Worm (Caenorhabditis elegans) whole organism, young adult: ENCODE measurements around the gene tiar-2.

Experiments
- B0019.2 ChIP-seq: fragments of 200-800 bp; sonication (Bioruptor generic); conservative IDR thresholded peaks from 2 replicates; pipeline ENCODE4 v1.3.6; 2022; ENCODE audit warnings: missing genetic modification reagents, missing genetic modification characterization, missing compliant biosample characterization
- F23B12.7 ChIP-seq: sonication (generic microtip); optimal IDR thresholded peaks from 2 replicates; lab custom pipeline; 2017; ENCODE audit warnings: missing genetic modification characterization, mild to moderate bottlenecking, missing compliant biosample characterization, antibody characterized with exemption, moderate library complexity; ENCODE audit not compliant: insufficient read depth
- F33H1.4 ChIP-seq: fragments of 200-800 bp; sonication (Bioruptor generic); IDR thresholded peaks from 2 replicates; pipeline ENCODE4 v1.3.6; 2022; ENCODE audit warnings: missing genetic modification reagents, missing genetic modification characterization, missing compliant biosample characterization
- F37B4.10 ChIP-seq: fragments of 200-800 bp; sonication (Bioruptor generic); IDR thresholded peaks from 2 replicates; pipeline ENCODE4 v1.3.6; 2022; ENCODE audit warnings: missing genetic modification characterization, missing compliant biosample characterization
- F49E8.2 ChIP-seq: sonication (generic microtip); optimal IDR thresholded peaks from 3 replicates; lab custom pipeline; 2017; ENCODE audit warnings: missing genetic modification characterization, mild to moderate bottlenecking, missing compliant biosample characterization, antibody characterized with exemption, moderate library complexity; ENCODE audit not compliant: insufficient read depth
- F57C9.4 ChIP-seq: sonication (generic microtip); optimal IDR thresholded peaks from 2 replicates; lab custom pipeline; 2017; ENCODE audit warnings: mild to moderate bottlenecking, missing genetic modification characterization, missing compliant biosample characterization
- K12H6.12 ChIP-seq: fragments of 200-800 bp; sonication (Bioruptor generic); optimal IDR thresholded peaks from 2 replicates; lab custom pipeline; 2018; ENCODE audit warnings: mild to moderate bottlenecking, missing genetic modification characterization, missing compliant biosample characterization
- Y53F4B.3 ChIP-seq: fragments of 200-800 bp; sonication (Bioruptor generic); IDR thresholded peaks from 2 replicates; pipeline ENCODE4 v1.3.6; 2022; ENCODE audit warnings: missing genetic modification reagents, missing genetic modification characterization, missing compliant biosample characterization
- Y67H2A.10 ChIP-seq: fragments of 200-800 bp; sonication (Bioruptor generic); conservative IDR thresholded peaks from 2 replicates; pipeline ENCODE4 v1.3.6; 2022; ENCODE audit warnings: missing genetic modification reagents, missing genetic modification characterization, missing compliant biosample characterization
- Y79H2A.3 ChIP-seq: fragments of 200-800 bp; sonication (Bioruptor generic); conservative IDR thresholded peaks from 2 replicates; pipeline ENCODE4 v1.3.6; 2022; ENCODE audit warnings: missing genetic modification reagents, missing genetic modification characterization, missing compliant biosample characterization
- ZK185.1 ChIP-seq: sonication (generic microtip); optimal IDR thresholded peaks from 2 replicates; lab custom pipeline; 2016; ENCODE audit warnings: mild to moderate bottlenecking, missing genetic modification characterization, missing compliant biosample characterization; ENCODE audit not compliant: poor library complexity, severe bottlenecking
- akir-1 ChIP-seq: fragments of 200-800 bp; sonication (Bioruptor generic); optimal IDR thresholded peaks from 2 replicates; lab custom pipeline; 2018; ENCODE audit warnings: mild to moderate bottlenecking, missing genetic modification characterization, moderate library complexity, missing compliant biosample characterization
- atf-7 ChIP-seq: sonication (generic microtip); optimal IDR thresholded peaks from 2 replicates; lab custom pipeline; 2017; ENCODE audit warnings: mild to moderate bottlenecking, missing genetic modification characterization, missing compliant biosample characterization
- athp-1 ChIP-seq: sonication (generic microtip); optimal IDR thresholded peaks from 2 replicates; lab custom pipeline; 2017; ENCODE audit warnings: mild to moderate bottlenecking, missing genetic modification characterization, missing compliant biosample characterization
- ccch-3 ChIP-seq: fragments of 200-800 bp; sonication (Bioruptor generic); optimal IDR thresholded peaks from 2 replicates; lab custom pipeline; 2018; ENCODE audit warnings: mild to moderate bottlenecking, missing genetic modification characterization, missing compliant biosample characterization
- cebp-1 ChIP-seq, 2 experiments: fragments of 200-800 bp in 1 of 2; sonication (Bioruptor generic) in 1 of 2; sonication (generic microtip) in 1 of 2; IDR thresholded peaks in 1 of 2; optimal IDR thresholded peaks in 1 of 2; 2 replicates each; pipeline versions ENCODE4 v1.3.6 to Lab custom; 2017 to 2022; ENCODE audit warnings: missing compliant biosample characterization in 2 of 2, missing genetic modification characterization in 2 of 2, mild to moderate bottlenecking in 1 of 2, missing genetic modification reagents in 1 of 2, moderate library complexity in 1 of 2
- cebp-2 ChIP-seq: fragments of 200-800 bp; sonication (Bioruptor generic); IDR thresholded peaks from 2 replicates; pipeline ENCODE4 v1.3.6; 2022; ENCODE audit warnings: missing genetic modification characterization, missing compliant biosample characterization
- ceh-100 ChIP-seq: fragments of 200-800 bp; sonication (Bioruptor generic); IDR thresholded peaks from 2 replicates; pipeline ENCODE4 v1.3.6; 2022; ENCODE audit warnings: missing genetic modification reagents, missing genetic modification characterization, missing compliant biosample characterization
- ceh-58 ChIP-seq: fragments of 200-800 bp; sonication (Bioruptor generic); IDR thresholded peaks from 2 replicates; pipeline ENCODE4 v1.3.6; 2022; ENCODE audit warnings: missing genetic modification characterization, missing compliant biosample characterization
- ceh-91 ChIP-seq: fragments of 200-800 bp; sonication (Bioruptor generic); IDR thresholded peaks from 2 replicates; pipeline ENCODE4 v1.3.6; 2022; ENCODE audit warnings: missing genetic modification reagents, missing genetic modification characterization, missing compliant biosample characterization
- dpff-1 ChIP-seq: sonication (generic microtip); optimal IDR thresholded peaks from 2 replicates; lab custom pipeline; 2017; ENCODE audit warnings: mild to moderate bottlenecking, missing genetic modification characterization, missing compliant biosample characterization
- hlh-12 ChIP-seq: sonication (generic microtip); optimal IDR thresholded peaks from 2 replicates; lab custom pipeline; 2016; ENCODE audit warnings: missing genetic modification characterization, missing compliant biosample characterization
- hlh-26 ChIP-seq: fragments of 200-800 bp; sonication (Bioruptor generic); conservative IDR thresholded peaks from 2 replicates; pipeline ENCODE4 v1.3.6; 2022; ENCODE audit warnings: missing genetic modification reagents, missing genetic modification characterization, missing compliant biosample characterization
- hmg-20 ChIP-seq: fragments of 200-800 bp; sonication (Bioruptor generic); IDR thresholded peaks from 2 replicates; pipeline ENCODE4 v1.3.6; 2022; ENCODE audit warnings: missing genetic modification reagents, missing genetic modification characterization, missing compliant biosample characterization
- hsf-1 ChIP-seq: fragments of 200-800 bp; sonication (Bioruptor generic); IDR thresholded peaks from 2 replicates; pipeline ENCODE4 v1.3.6; 2022; ENCODE audit warnings: missing genetic modification reagents, missing genetic modification characterization, missing compliant biosample characterization
- lag-1 ChIP-seq: fragments of 200-800 bp; sonication (Bioruptor generic); IDR thresholded peaks from 2 replicates; pipeline ENCODE4 v1.3.6; 2022; ENCODE audit warnings: missing genetic modification reagents, missing genetic modification characterization, missing compliant biosample characterization
- lin-35 ChIP-seq, 3 experiments: fragments of 150-350 bp in 2 of 3; sonication (generic microtip) in 1 of 3; optimal IDR thresholded peaks; 2 replicates each; lab custom pipeline; 2014 to 2018; ENCODE audit warnings: missing biosample characterization in 3 of 3, missing genetic modification characterization in 3 of 3, missing genetic modification reagents in 3 of 3
- lin-54 ChIP-seq: fragments of 200-800 bp; sonication (Bioruptor generic); optimal IDR thresholded peaks from 2 replicates; lab custom pipeline; 2018; ENCODE audit warnings: mild to moderate bottlenecking, missing genetic modification characterization, missing compliant biosample characterization
- lir-1 ChIP-seq: fragments of 200-800 bp; sonication (Bioruptor generic); conservative IDR thresholded peaks from 2 replicates; pipeline ENCODE4 v1.3.6; 2022; ENCODE audit warnings: missing genetic modification reagents, missing genetic modification characterization, missing compliant biosample characterization
- lsy-27 ChIP-seq: sonication (generic microtip); optimal IDR thresholded peaks from 2 replicates; lab custom pipeline; 2017; ENCODE audit warnings: missing genetic modification characterization, mild to moderate bottlenecking, missing compliant biosample characterization, antibody characterized with exemption, missing genotype, borderline replicate concordance; ENCODE audit not compliant: insufficient read depth
- madf-8 ChIP-seq: fragments of 200-800 bp; sonication (Bioruptor generic); conservative IDR thresholded peaks from 2 replicates; pipeline ENCODE4 v1.3.6; 2022; ENCODE audit warnings: missing genetic modification reagents, missing genetic modification characterization, missing compliant biosample characterization
- mes-4 ChIP-seq: sonication (generic microtip); optimal IDR thresholded peaks from 2 replicates; lab custom pipeline; 2016; ENCODE audit warnings: missing genotype, missing genetic modification characterization, missing compliant biosample characterization
- nfya-1 ChIP-seq: sonication (generic microtip); optimal IDR thresholded peaks from 2 replicates; lab custom pipeline; 2017; ENCODE audit warnings: antibody characterized with exemption, missing compliant biosample characterization, missing genetic modification characterization, borderline replicate concordance; ENCODE audit not compliant: insufficient read depth
- nhr-27 ChIP-seq: fragments of 200-800 bp; sonication (Bioruptor generic); optimal IDR thresholded peaks from 2 replicates; lab custom pipeline; 2018; ENCODE audit warnings: mild to moderate bottlenecking, missing genetic modification characterization, moderate library complexity, missing compliant biosample characterization
- nhr-80 ChIP-seq: sonication (generic microtip); optimal IDR thresholded peaks from 2 replicates; lab custom pipeline; 2016; ENCODE audit warnings: missing genetic modification characterization, missing compliant biosample characterization
- rcor-1 ChIP-seq: fragments of 200-800 bp; sonication (Bioruptor generic); IDR thresholded peaks from 2 replicates; pipeline ENCODE4 v1.3.6; 2022; ENCODE audit warnings: missing genetic modification reagents, missing genetic modification characterization, missing compliant biosample characterization
- repo-1 ChIP-seq: sonication (generic microtip); optimal IDR thresholded peaks from 2 replicates; lab custom pipeline; 2017; ENCODE audit warnings: mild to moderate bottlenecking, missing genetic modification characterization, missing compliant biosample characterization
- rpc-1 ChIP-seq, 2 experiments: fragments of 150-350 bp in 1 of 2; sonication (generic microtip) in 1 of 2; optimal IDR thresholded peaks; 2 replicates each; lab custom pipeline; 2014 to 2018; ENCODE audit warnings: missing biosample characterization in 1 of 2, missing genetic modification characterization in 1 of 2, missing genetic modification reagents in 1 of 2, missing genotype in 1 of 2
- snpc-1.1 ChIP-seq: sonication (generic microtip); optimal IDR thresholded peaks from 2 replicates; lab custom pipeline; 2017; ENCODE audit warnings: missing genetic modification characterization, mild to moderate bottlenecking, missing compliant biosample characterization, antibody characterized with exemption, moderate library complexity, missing genotype, missing genetic modification reagents; ENCODE audit not compliant: insufficient read depth
- snpc-1.3 ChIP-seq: sonication (generic microtip); optimal IDR thresholded peaks from 2 replicates; lab custom pipeline; 2017; ENCODE audit warnings: missing genetic modification characterization, mild to moderate bottlenecking, missing compliant biosample characterization, antibody characterized with exemption, moderate library complexity, missing genotype, missing genetic modification reagents; ENCODE audit not compliant: insufficient read depth
- snpc-3.4 ChIP-seq: sonication (generic microtip); optimal IDR thresholded peaks from 2 replicates; lab custom pipeline; 2017; ENCODE audit warnings: missing genetic modification characterization, mild to moderate bottlenecking, missing compliant biosample characterization, antibody characterized with exemption, moderate library complexity, missing genotype, missing genetic modification reagents
- snpc-4 ChIP-seq, 5 experiments: fragments of 150-350 bp in 1 of 5; sonication (generic microtip) in 4 of 5; optimal IDR thresholded peaks; 2 replicates each; lab custom pipeline; 2014 to 2018; ENCODE audit warnings: missing genetic modification characterization in 5 of 5, missing biosample characterization in 3 of 5, antibody characterized with exemption in 2 of 5, mild to moderate bottlenecking in 2 of 5, missing compliant biosample characterization in 2 of 5, missing genotype in 2 of 5, moderate library complexity in 2 of 5, missing genetic modification reagents in 1 of 5
- tbp1 ChIP-seq: fragments of 200-800 bp; sonication (Bioruptor generic); optimal IDR thresholded peaks from 2 replicates; lab custom pipeline; 2018; ENCODE audit warnings: mild to moderate bottlenecking, missing genetic modification characterization, missing compliant biosample characterization
- zfh-2 ChIP-seq: fragments of 200-800 bp; sonication (Bioruptor generic); conservative IDR thresholded peaks from 2 replicates; pipeline ENCODE4 v1.3.6; 2022; ENCODE audit warnings: missing genetic modification reagents, missing genetic modification characterization, missing compliant biosample characterization
- ztf-22 ChIP-seq: fragments of 200-800 bp; sonication (Bioruptor generic); optimal IDR thresholded peaks from 2 replicates; lab custom pipeline; 2018; ENCODE audit warnings: mild to moderate bottlenecking, missing genetic modification characterization, moderate library complexity, missing compliant biosample characterization

The tiar-2 gene

ce11 chrII:12799927-12800522 lies 31.5 kb downstream of the tiar-2 start (continued):
- TF ChIP-seq cebp-1 (GFP tag; IDR thresholded peaks at IDR 0.05; lab: Robert Waterston, UW) (no peak), cebp-1 (tag; optimal IDR thresholded peaks at IDR 0.05; lab: Kevin White, UChicago) (peak; percentile 36), lir-1 (GFP tag; lab: Robert Waterston, UW) (no peak), F57C9.4 (tag; lab: Kevin White, UChicago) (no peak), lin-54 (GFP tag; lab: Kevin White, UChicago) (peak; percentile 98), Y79H2A.3 (GFP tag; lab: Robert Waterston, UW) (no peak), ceh-100 (GFP tag; lab: Robert Waterston, UW) (no peak), F37B4.10 (no peak), ceh-91 (peak; percentile 89), snpc-1.3 (peak; percentile 50), snpc-4 (GFP tag; optimal IDR thresholded peaks at IDR 0.05; lab: Kevin White, UChicago) (no peak), snpc-4 (tag; optimal IDR thresholded peaks at IDR 0.05; lab: Kevin White, UChicago) (peak in 2 of 4 experiments; percentile 32 to 47), nhr-27 (no peak), B0019.2 (peak; percentile 52), lag-1 (GFP tag; lab: Robert Waterston, UW) (no peak), rcor-1 (GFP tag; lab: Robert Waterston, UW) (peak; percentile 81), snpc-1.1 (tag; lab: Kevin White, UChicago) (peak; percentile 52), F33H1.4 (GFP tag; lab: Robert Waterston, UW) (peak; percentile 84), F49E8.2 (tag; lab: Kevin White, UChicago) (peak; percentile 49), hsf-1 (GFP tag; lab: Robert Waterston, UW) (peak; percentile 79), hlh-26 (no peak), K12H6.12 (no peak), mes-4 (tag; lab: Kevin White, UChicago) (no peak), Y53F4B.3 (GFP tag; lab: Robert Waterston, UW) (no peak), cebp-2 (no peak), repo-1 (tag; lab: Kevin White, UChicago) (no peak), hlh-12 (no peak), snpc-3.4 (tag; lab: Kevin White, UChicago) (peak; percentile 75), Y67H2A.10 (GFP tag; lab: Robert Waterston, UW) (no peak), nhr-80 (tag; lab: Kevin White, UChicago) (no peak), madf-8 (peak; percentile 91), akir-1 (GFP tag; lab: Kevin White, UChicago) (no peak), ztf-22 (GFP tag; lab: Kevin White, UChicago) (no peak), hmg-20 (GFP tag; lab: Robert Waterston, UW) (no peak), F23B12.7 (tag; lab: Kevin White, UChicago) (no peak), zfh-2 (GFP tag; lab: Robert Waterston, UW) (no peak), tbp1 (GFP tag; lab: Kevin White, UChicago) (peak; percentile 28), ccch-3 (GFP tag; lab: Kevin White, UChicago) (no peak), dpff-1 (no peak), ceh-58 (GFP tag; lab: Robert Waterston, UW) (no peak), athp-1 (tag; lab: Kevin White, UChicago) (no peak), atf-7 (tag; lab: Kevin White, UChicago) (no peak), nfya-1 (no peak), lin-35 (GFP tag; optimal IDR thresholded peaks at IDR 0.05; lab: Kevin White, UChicago) (peak; percentile 26 to 68 (median 49)), rpc-1 (optimal IDR thresholded peaks at IDR 0.05; lab: Kevin White, UChicago) (no peak), rpc-1 (tag; optimal IDR thresholded peaks at IDR 0.05; lab: Kevin White, UChicago) (no peak), lsy-27 (tag; lab: Kevin White, UChicago) (no peak), ZK185.1 (tag; lab: Kevin White, UChicago) (no peak)
